Fruit fly (Drosophila melanogaster): Measurements from ENCODE around the gene CG14312.

dm6 chr3R:18246041-18246440 lies 37.3 kb downstream of the CG14312 start:
- TF ChIP-seq insv (optimal IDR thresholded peaks at IDR 0.05) (no peak), ttk (optimal IDR thresholded peaks at IDR 0.05) (no peak), psq (optimal IDR thresholded peaks at IDR 0.05) (no peak)
